Worm (Caenorhabditis elegans) whole organism, late embryonic: ENCODE results near the gene lin-9.

Experiments
- F13H6.1 ChIP-seq: sonication (generic microtip); optimal IDR thresholded peaks from 2 replicates; lab custom pipeline; 2016; ENCODE audit warnings: missing genetic modification characterization, missing compliant biosample characterization
- K02D7.2 ChIP-seq: sonication (generic microtip); optimal IDR thresholded peaks from 2 replicates; lab custom pipeline; 2017; ENCODE audit warnings: mild to moderate bottlenecking, missing genetic modification characterization, missing compliant biosample characterization
- K09A11.1 ChIP-seq: sonication (generic microtip); optimal IDR thresholded peaks from 2 replicates; lab custom pipeline; 2017; ENCODE audit warnings: antibody characterized with exemption, mild to moderate bottlenecking, missing genetic modification characterization, missing compliant biosample characterization; ENCODE audit not compliant: insufficient read depth
- T23F11.4 ChIP-seq: fragments of 200-800 bp; sonication (Bioruptor generic); optimal IDR thresholded peaks from 2 replicates; lab custom pipeline; 2018; ENCODE audit warnings: mild to moderate bottlenecking, missing genetic modification characterization, missing compliant biosample characterization
- Y22D7AL.16 ChIP-seq: sonication (generic microtip); optimal IDR thresholded peaks from 2 replicates; lab custom pipeline; 2016; ENCODE audit warnings: missing genetic modification characterization, missing compliant biosample characterization
- ceh-14 ChIP-seq: sonication (generic microtip); optimal IDR thresholded peaks from 2 replicates; lab custom pipeline; 2016; ENCODE audit warnings: missing genotype, missing genetic modification characterization, missing compliant biosample characterization
- ceh-18 ChIP-seq: sonication (generic microtip); optimal IDR thresholded peaks from 2 replicates; lab custom pipeline; 2016; ENCODE audit warnings: missing genetic modification characterization, missing compliant biosample characterization
- ceh-19 ChIP-seq: fragments of 200-800 bp; sonication (Bioruptor generic); optimal IDR thresholded peaks from 2 replicates; lab custom pipeline; 2018; ENCODE audit warnings: mild to moderate bottlenecking, missing genetic modification characterization, missing compliant biosample characterization
- ceh-2 ChIP-seq: sonication (generic microtip); optimal IDR thresholded peaks from 2 replicates; lab custom pipeline; 2016; ENCODE audit warnings: missing genotype, missing genetic modification characterization, missing compliant biosample characterization
- ceh-22 ChIP-seq: sonication (generic microtip); optimal IDR thresholded peaks from 2 replicates; lab custom pipeline; 2017; ENCODE audit warnings: missing biosample characterization, missing genetic modification characterization
- ceh-30 ChIP-seq: fragments of 150-350 bp; optimal IDR thresholded peaks from 2 replicates; lab custom pipeline; 2014; ENCODE audit warnings: missing biosample characterization, missing genetic modification characterization
- ceh-31 ChIP-seq: sonication (generic microtip); optimal IDR thresholded peaks from 2 replicates; lab custom pipeline; 2016; ENCODE audit warnings: missing genetic modification characterization, missing compliant biosample characterization
- ceh-34 ChIP-seq: sonication (generic microtip); optimal IDR thresholded peaks from 2 replicates; lab custom pipeline; 2016; ENCODE audit warnings: mild to moderate bottlenecking, missing genetic modification characterization, missing compliant biosample characterization
- ceh-45 ChIP-seq: fragments of 200-800 bp; sonication (Bioruptor generic); IDR thresholded peaks from 2 replicates; pipeline ENCODE4 v1.3.6; 2022; ENCODE audit warnings: missing genetic modification reagents, missing genetic modification characterization, missing compliant biosample characterization
- ceh-48 ChIP-seq: sonication (generic microtip); optimal IDR thresholded peaks from 2 replicates; lab custom pipeline; 2016; ENCODE audit warnings: missing genetic modification characterization, inconsistent platforms, missing compliant biosample characterization
- ceh-6 ChIP-seq: fragments of 200-800 bp; sonication (Bioruptor generic); optimal IDR thresholded peaks from 2 replicates; lab custom pipeline; 2018; ENCODE audit warnings: mild to moderate bottlenecking, missing genetic modification characterization, missing compliant biosample characterization
- che-1 ChIP-seq: sonication (generic microtip); optimal IDR thresholded peaks from 2 replicates; lab custom pipeline; 2016; ENCODE audit warnings: mild to moderate bottlenecking, missing genetic modification characterization, missing compliant biosample characterization
- dmd-4 ChIP-seq: sonication (generic microtip); optimal IDR thresholded peaks from 2 replicates; lab custom pipeline; 2016; ENCODE audit warnings: borderline replicate concordance, missing genetic modification characterization, missing compliant biosample characterization
- dve-1 ChIP-seq: sonication (generic microtip); optimal IDR thresholded peaks from 2 replicates; lab custom pipeline; 2017; ENCODE audit warnings: antibody characterized with exemption, mild to moderate bottlenecking, missing genetic modification characterization, missing compliant biosample characterization
- elt-2 ChIP-seq: sonication (generic microtip); optimal IDR thresholded peaks from 2 replicates; lab custom pipeline; 2016; ENCODE audit warnings: missing genetic modification reagents, missing genetic modification characterization, missing compliant biosample characterization
- elt-4 ChIP-seq: sonication (generic microtip); optimal IDR thresholded peaks from 2 replicates; lab custom pipeline; 2016; ENCODE audit warnings: missing genetic modification characterization, missing compliant biosample characterization
- eyg-1 ChIP-seq: sonication (generic microtip); optimal IDR thresholded peaks from 2 replicates; lab custom pipeline; 2016; ENCODE audit warnings: missing genotype, missing genetic modification characterization, missing compliant biosample characterization
- fax-1 ChIP-seq: sonication (generic microtip); optimal IDR thresholded peaks from 2 replicates; lab custom pipeline; 2016; ENCODE audit warnings: missing genotype, missing genetic modification characterization, missing compliant biosample characterization
- fkh-10 ChIP-seq: fragments of 150-350 bp; optimal IDR thresholded peaks from 2 replicates; lab custom pipeline; 2014; ENCODE audit warnings: missing biosample characterization, missing genetic modification reagents, missing genetic modification characterization
- gmeb-2 ChIP-seq: sonication (generic microtip); optimal IDR thresholded peaks from 2 replicates; lab custom pipeline; 2016; ENCODE audit warnings: missing genetic modification characterization, inconsistent platforms, missing compliant biosample characterization
- hlh-15 ChIP-seq: sonication (generic microtip); optimal IDR thresholded peaks from 2 replicates; lab custom pipeline; 2016; ENCODE audit warnings: missing genetic modification characterization, missing compliant biosample characterization
- hlh-6 ChIP-seq: sonication (generic microtip); optimal IDR thresholded peaks from 2 replicates; lab custom pipeline; 2016; ENCODE audit warnings: missing genotype, missing genetic modification characterization, missing compliant biosample characterization
- hlh-8 ChIP-seq: sonication (generic microtip); optimal IDR thresholded peaks from 2 replicates; lab custom pipeline; 2016; ENCODE audit warnings: missing genotype, missing genetic modification characterization, missing compliant biosample characterization
- lin-11 ChIP-seq: fragments of 200-800 bp; sonication (Bioruptor generic); optimal IDR thresholded peaks from 2 replicates; lab custom pipeline; 2018; ENCODE audit warnings: mild to moderate bottlenecking, missing genetic modification characterization, missing compliant biosample characterization
- madf-2 ChIP-seq: sonication (generic microtip); optimal IDR thresholded peaks from 2 replicates; lab custom pipeline; 2017; ENCODE audit warnings: missing genetic modification characterization, missing compliant biosample characterization
- mec-3 ChIP-seq: sonication (generic microtip); optimal IDR thresholded peaks from 2 replicates; lab custom pipeline; 2016; ENCODE audit warnings: borderline replicate concordance, missing genetic modification characterization, missing compliant biosample characterization
- nfya-1 ChIP-seq: sonication (generic microtip); optimal IDR thresholded peaks from 2 replicates; lab custom pipeline; 2017; ENCODE audit warnings: missing genetic modification characterization, mild to moderate bottlenecking, missing compliant biosample characterization, antibody characterized with exemption, moderate library complexity
- nhr-11 ChIP-seq: fragments of 150-350 bp; optimal IDR thresholded peaks from 2 replicates; lab custom pipeline; 2014; ENCODE audit warnings: missing biosample characterization, missing genetic modification characterization
- nhr-232 ChIP-seq: sonication (generic microtip); optimal IDR thresholded peaks from 2 replicates; lab custom pipeline; 2016; ENCODE audit warnings: missing genetic modification characterization, missing compliant biosample characterization
- odd-2 ChIP-seq: sonication (generic microtip); optimal IDR thresholded peaks from 2 replicates; lab custom pipeline; 2017; ENCODE audit warnings: antibody characterized with exemption, mild to moderate bottlenecking, missing genetic modification characterization, missing compliant biosample characterization
- pat-9 ChIP-seq: fragments of 200-800 bp; sonication (Bioruptor generic); optimal IDR thresholded peaks from 2 replicates; lab custom pipeline; 2018; ENCODE audit warnings: mild to moderate bottlenecking, missing genetic modification characterization, moderate library complexity, missing compliant biosample characterization
- pha-2 ChIP-seq: sonication (generic microtip); optimal IDR thresholded peaks from 2 replicates; lab custom pipeline; 2017; ENCODE audit warnings: mild to moderate bottlenecking, missing genetic modification characterization, missing compliant biosample characterization
- pha-4 ChIP-seq: fragments of 150-350 bp; optimal IDR thresholded peaks from 2 replicates; lab custom pipeline; 2018; ENCODE audit warnings: missing biosample characterization, missing genetic modification reagents, missing genetic modification characterization
- pros-1 ChIP-seq: fragments of 150-350 bp; optimal IDR thresholded peaks from 2 replicates; lab custom pipeline; 2014; ENCODE audit warnings: missing biosample characterization, missing genetic modification reagents, missing genetic modification characterization
- rnt-1 ChIP-seq: sonication (generic microtip); optimal IDR thresholded peaks from 2 replicates; lab custom pipeline; 2016; ENCODE audit warnings: missing genetic modification characterization, missing compliant biosample characterization
- sdc-2 ChIP-seq: sonication (generic microtip); optimal IDR thresholded peaks from 2 replicates; lab custom pipeline; 2016; ENCODE audit warnings: missing genotype, missing genetic modification characterization, missing compliant biosample characterization
- sox-4 ChIP-seq: sonication (generic microtip); optimal IDR thresholded peaks from 2 replicates; lab custom pipeline; 2017; ENCODE audit warnings: mild to moderate bottlenecking, missing genetic modification characterization, inconsistent platforms, missing compliant biosample characterization
- syd-9 ChIP-seq: sonication (generic microtip); optimal IDR thresholded peaks from 2 replicates; lab custom pipeline; 2016; ENCODE audit warnings: mild to moderate bottlenecking, missing genetic modification characterization, moderate library complexity, missing compliant biosample characterization
- tbx-2 ChIP-seq: sonication (generic microtip); optimal IDR thresholded peaks from 2 replicates; lab custom pipeline; 2016; ENCODE audit warnings: missing genetic modification characterization, missing compliant biosample characterization
- tbx-7 ChIP-seq: sonication (generic microtip); optimal IDR thresholded peaks from 2 replicates; lab custom pipeline; 2016; ENCODE audit warnings: missing genotype, missing genetic modification characterization, missing compliant biosample characterization
- ttx-3 ChIP-seq: sonication (generic microtip); optimal IDR thresholded peaks from 2 replicates; lab custom pipeline; 2016; ENCODE audit warnings: missing genetic modification reagents, missing genetic modification characterization, missing compliant biosample characterization
- unc-42 ChIP-seq: sonication (generic microtip); optimal IDR thresholded peaks from 2 replicates; lab custom pipeline; 2016; ENCODE audit warnings: missing genotype, missing genetic modification characterization, missing compliant biosample characterization
- ztf-16 ChIP-seq: sonication (generic microtip); optimal IDR thresholded peaks from 2 replicates; lab custom pipeline; 2017; ENCODE audit warnings: missing genetic modification characterization, missing compliant biosample characterization

Gene lin-9

ce11 chrIII:8865294-8865766, 38.6 kb downstream of the lin-9 start (continued):
- TF ChIP-seq odd-2 (tag; lab: Kevin White, UChicago) (no peak), ceh-19 (no peak), ceh-6 (GFP tag; lab: Kevin White, UChicago) (peak; percentile 54), syd-9 (tag; lab: Kevin White, UChicago) (peak; percentile 51), ceh-2 (no peak), gmeb-2 (tag; lab: Kevin White, UChicago) (peak; percentile 10), che-1 (tag; lab: Kevin White, UChicago) (no peak), pros-1 (tag; lab: Kevin White, UChicago) (no peak), eyg-1 (tag; lab: Kevin White, UChicago) (peak; percentile 43), unc-42 (tag; lab: Kevin White, UChicago) (no peak), ceh-30 (tag; lab: Kevin White, UChicago) (peak; percentile 35), hlh-15 (tag; lab: Kevin White, UChicago) (no peak), hlh-6 (tag; lab: Kevin White, UChicago) (no peak), fkh-10 (GFP tag; lab: Kevin White, UChicago) (no peak), tbx-2 (tag; lab: Kevin White, UChicago) (peak; percentile 73), ttx-3 (tag; lab: Kevin White, UChicago) (no peak), nhr-11 (tag; lab: Kevin White, UChicago) (no peak), hlh-8 (no peak), ceh-22 (tag; lab: Kevin White, UChicago) (no peak), ceh-45 (GFP tag; lab: Robert Waterston, UW) (no peak), Y22D7AL.16 (tag; lab: Kevin White, UChicago) (no peak), ceh-31 (tag; lab: Kevin White, UChicago) (peak; percentile 68), elt-4 (tag; lab: Kevin White, UChicago) (no peak), mec-3 (peak; percentile 6), madf-2 (tag; lab: Kevin White, UChicago) (no peak), K02D7.2 (tag; lab: Kevin White, UChicago) (no peak), K09A11.1 (tag; lab: Kevin White, UChicago) (no peak), ceh-34 (tag; lab: Kevin White, UChicago) (peak; percentile 72), pha-2 (tag; lab: Kevin White, UChicago) (no peak), ceh-48 (tag; lab: Kevin White, UChicago) (no peak), pat-9 (tag; lab: Kevin White, UChicago) (peak; percentile 46), lin-11 (tag; lab: Kevin White, UChicago) (no peak), nhr-232 (tag; lab: Kevin White, UChicago) (no peak), fax-1 (tag; lab: Kevin White, UChicago) (no peak), rnt-1 (tag; lab: Kevin White, UChicago) (peak; percentile 78), T23F11.4 (GFP tag; lab: Kevin White, UChicago) (peak; percentile 57), nfya-1 (tag; lab: Kevin White, UChicago) (peak; percentile 15), dve-1 (no peak), ceh-14 (tag; lab: Kevin White, UChicago) (peak; percentile 64), sox-4 (tag; lab: Kevin White, UChicago) (no peak), F13H6.1 (tag; lab: Kevin White, UChicago) (peak; percentile 41), dmd-4 (tag; lab: Kevin White, UChicago) (peak; percentile 65), pha-4 (tag; lab: Kevin White, UChicago) (no peak), ztf-16 (tag; lab: Kevin White, UChicago) (no peak), tbx-7 (no peak), sdc-2 (tag; lab: Kevin White, UChicago) (peak; percentile 66), ceh-18 (tag; lab: Kevin White, UChicago) (peak; percentile 88), elt-2 (tag; lab: Kevin White, UChicago) (no peak)
- TF ChIP-seq, all 69 proteins: peak for 25
